Worm (Caenorhabditis elegans) whole organism, L4 larva: ENCODE measurements around the gene fmo-1.
A peak's percentile ranks its signal among the peaks of the same experiment; 100 is the strongest.
"Not testable (repeated sequence)": the region's sequence is repeated elsewhere in the genome, so short reads cannot be mapped to it uniquely, and the experiment has no call there.

Experiments used
- D1046.2 ChIP-seq: fragments of 200-800 bp; sonication (Bioruptor generic); IDR thresholded peaks from 2 replicates; pipeline ENCODE4 v1.3.6; 2022; ENCODE audit warnings: missing genetic modification characterization, missing compliant biosample characterization
- F10B5.3 ChIP-seq: sonication (generic microtip); optimal IDR thresholded peaks from 2 replicates; lab custom pipeline; 2016; ENCODE audit warnings: mild to moderate bottlenecking, missing genetic modification characterization, missing compliant biosample characterization
- Y105C5A.15 ChIP-seq: fragments of 200-800 bp; sonication (Bioruptor generic); IDR thresholded peaks from 2 replicates; pipeline ENCODE4 v1.3.6; 2022; ENCODE audit warnings: missing genetic modification characterization, missing compliant biosample characterization
- Y48G9A.11 ChIP-seq: fragments of 200-800 bp; sonication (Bioruptor generic); IDR thresholded peaks from 2 replicates; pipeline ENCODE4 v1.3.6; 2022; ENCODE audit warnings: missing genetic modification reagents, missing genetic modification characterization, missing compliant biosample characterization
- aha-1 ChIP-seq: fragments of 150-350 bp; peaks from one replicate; lab custom pipeline; 2014; ENCODE audit warnings: missing biosample characterization, missing genetic modification characterization
- ceh-20 ChIP-seq: fragments of 200-800 bp; sonication (Bioruptor generic); IDR thresholded peaks from 2 replicates; pipeline ENCODE4 v1.3.6; 2022; ENCODE audit warnings: missing genetic modification reagents, missing genetic modification characterization, missing compliant biosample characterization
- ceh-28 ChIP-seq: fragments of 150-350 bp; optimal IDR thresholded peaks from 2 replicates; lab custom pipeline; 2014; ENCODE audit warnings: missing biosample characterization, missing genetic modification reagents, missing genetic modification characterization
- ceh-32 ChIP-seq: sonication (generic microtip); optimal IDR thresholded peaks from 2 replicates; lab custom pipeline; 2016; ENCODE audit warnings: mild to moderate bottlenecking, missing genetic modification characterization, missing compliant biosample characterization; ENCODE audit not compliant: poor library complexity
- ceh-44 ChIP-seq: fragments of 200-800 bp; sonication (Bioruptor generic); IDR thresholded peaks from 2 replicates; pipeline ENCODE4 v1.3.6; 2022; ENCODE audit warnings: missing genetic modification reagents, missing genetic modification characterization, missing compliant biosample characterization
- daf-16 ChIP-seq, 3 experiments: sonication (generic microtip); optimal IDR thresholded peaks; 2 replicates each; lab custom pipeline; 2016 to 2017; ENCODE audit warnings: missing genetic modification characterization in 3 of 3, missing genetic modification reagents in 3 of 3, mild to moderate bottlenecking in 2 of 3, missing compliant biosample characterization in 2 of 3, missing biosample characterization in 1 of 3, moderate library complexity in 1 of 3
- dve-1 ChIP-seq: sonication (generic microtip); optimal IDR thresholded peaks from 2 replicates; lab custom pipeline; 2017; ENCODE audit warnings: antibody characterized with exemption, mild to moderate bottlenecking, missing genetic modification characterization, missing compliant biosample characterization; ENCODE audit not compliant: insufficient read depth
- egl-27 ChIP-seq: sonication (generic microtip); optimal IDR thresholded peaks from 3 replicates; lab custom pipeline; 2017; ENCODE audit warnings: missing biosample characterization, missing genetic modification reagents, missing genetic modification characterization
- fos-1 ChIP-seq: fragments of 150-350 bp; optimal IDR thresholded peaks from 2 replicates; lab custom pipeline; 2014; ENCODE audit warnings: missing biosample characterization, missing genetic modification characterization
- hif-1 ChIP-seq, 2 experiments: sonication (generic microtip); optimal IDR thresholded peaks; 2 replicates each; lab custom pipeline; 2016 to 2017; ENCODE audit warnings: missing compliant biosample characterization in 2 of 2, missing genetic modification characterization in 2 of 2, missing genetic modification reagents in 2 of 2, missing genotype in 2 of 2, mild to moderate bottlenecking in 1 of 2
- hlh-30 ChIP-seq: sonication (generic microtip); optimal IDR thresholded peaks from 2 replicates; lab custom pipeline; 2017; ENCODE audit warnings: antibody characterized with exemption, mild to moderate bottlenecking, missing genetic modification characterization, missing compliant biosample characterization; ENCODE audit not compliant: insufficient read depth
- lim-7 ChIP-seq: fragments of 200-800 bp; sonication (Bioruptor generic); IDR thresholded peaks from 2 replicates; pipeline ENCODE4 v1.3.6; 2022; ENCODE audit warnings: missing genetic modification characterization, missing compliant biosample characterization
- mxl-3 ChIP-seq: fragments of 200-800 bp; sonication (Bioruptor generic); optimal IDR thresholded peaks from 2 replicates; lab custom pipeline; 2018; ENCODE audit warnings: mild to moderate bottlenecking, missing genetic modification characterization, missing compliant biosample characterization
- nhr-10 ChIP-seq: fragments of 150-350 bp; optimal IDR thresholded peaks from 2 replicates; lab custom pipeline; 2014; ENCODE audit warnings: missing biosample characterization, missing genetic modification characterization
- nhr-11 ChIP-seq: fragments of 150-350 bp; optimal IDR thresholded peaks from 2 replicates; lab custom pipeline; 2014; ENCODE audit warnings: missing biosample characterization, missing genetic modification characterization
- nhr-25 ChIP-seq: sonication (generic microtip); optimal IDR thresholded peaks from 2 replicates; lab custom pipeline; 2017; ENCODE audit warnings: missing genetic modification characterization, mild to moderate bottlenecking, missing compliant biosample characterization, antibody characterized with exemption, moderate library complexity, borderline replicate concordance; ENCODE audit not compliant: insufficient read depth
- nhr-48 ChIP-seq: sonication (generic microtip); optimal IDR thresholded peaks from 2 replicates; lab custom pipeline; 2016; ENCODE audit warnings: mild to moderate bottlenecking, missing genetic modification characterization, missing compliant biosample characterization
- nhr-6 ChIP-seq: fragments of 150-350 bp; optimal IDR thresholded peaks from 2 replicates; lab custom pipeline; 2014; ENCODE audit warnings: missing biosample characterization, missing genetic modification characterization
- nhr-77 ChIP-seq: fragments of 150-350 bp; optimal IDR thresholded peaks from 2 replicates; lab custom pipeline; 2014; ENCODE audit warnings: missing biosample characterization, missing genetic modification characterization
- php-3 ChIP-seq: fragments of 200-800 bp; sonication (Bioruptor generic); IDR thresholded peaks from 2 replicates; pipeline ENCODE4 v1.3.6; 2022; ENCODE audit warnings: missing genetic modification reagents, missing genetic modification characterization, missing compliant biosample characterization
- sdz-12 ChIP-seq: fragments of 200-800 bp; sonication (Bioruptor generic); optimal IDR thresholded peaks from 2 replicates; lab custom pipeline; 2018; ENCODE audit warnings: mild to moderate bottlenecking, missing genetic modification characterization, missing compliant biosample characterization
- snpc-1.2 ChIP-seq: fragments of 200-800 bp; sonication (Bioruptor generic); IDR thresholded peaks from 2 replicates; pipeline ENCODE4 v1.3.6; 2022; ENCODE audit warnings: missing genetic modification reagents, missing genetic modification characterization, missing compliant biosample characterization
- spr-1 ChIP-seq: sonication (generic microtip); optimal IDR thresholded peaks from 2 replicates; lab custom pipeline; 2016; ENCODE audit warnings: mild to moderate bottlenecking, missing genetic modification characterization, missing compliant biosample characterization
- spr-3 ChIP-seq: fragments of 200-800 bp; sonication (Bioruptor generic); optimal IDR thresholded peaks from 2 replicates; lab custom pipeline; 2018; ENCODE audit warnings: mild to moderate bottlenecking, missing genetic modification characterization, missing compliant biosample characterization
- unc-62 ChIP-seq, 3 experiments: fragments of 150-350 bp in 1 of 3; sonication (generic microtip); optimal IDR thresholded peaks in 2 of 3; peaks in 1 of 3; 1 replicate in 1 of 3; 2 replicates in 2 of 3; lab custom pipeline; 2014 to 2017; ENCODE audit warnings: missing biosample characterization in 3 of 3, missing genetic modification characterization in 3 of 3, missing genetic modification reagents in 3 of 3, missing genotype in 1 of 3
- vab-7 ChIP-seq: fragments of 200-800 bp; sonication (Bioruptor generic); IDR thresholded peaks from 2 replicates; pipeline ENCODE4 v1.3.6; 2022; ENCODE audit warnings: missing genetic modification reagents, missing genetic modification characterization, missing compliant biosample characterization
- zfp-2 ChIP-seq: sonication (generic microtip); optimal IDR thresholded peaks from 2 replicates; lab custom pipeline; 2016; ENCODE audit warnings: mild to moderate bottlenecking, missing genetic modification characterization, missing compliant biosample characterization
- zip-11 ChIP-seq: fragments of 200-800 bp; sonication (Bioruptor generic); IDR thresholded peaks from 2 replicates; pipeline ENCODE4 v1.3.6; 2022; ENCODE audit warnings: missing genetic modification characterization, missing compliant biosample characterization
- zip-2 ChIP-seq: fragments of 150-350 bp; optimal IDR thresholded peaks from 2 replicates; lab custom pipeline; 2014; ENCODE audit warnings: missing biosample characterization, missing genetic modification characterization
- ztf-11 ChIP-seq: fragments of 150-350 bp; optimal IDR thresholded peaks from 2 replicates; lab custom pipeline; 2014; ENCODE audit warnings: missing biosample characterization, missing genetic modification characterization

Gene fmo-1

ce11 chrIV:10685758-10686157 is 24.1 kb downstream of the fmo-1 start, which contains the start of the genes K08C7.6 and R102.1:
Gene K08C7.6 (minus strand): TSS chrIV:10685858.
Gene R102.1 (plus strand): TSS chrIV:10686048.
- TF ChIP-seq Y48G9A.11 (no peak), zip-2 (tag; lab: Kevin White, UChicago) (no peak), nhr-10 (tag; lab: Kevin White, UChicago) (no peak), spr-3 (no peak), zip-11 (GFP tag; lab: Robert Waterston, UW) (no peak), ceh-20 (GFP tag; lab: Robert Waterston, UW) (no peak)
- TF ChIP-seq, all 104 proteins: peak for 0

ce11 chrIV:10687307-10687706 is 25.6 kb downstream of the fmo-1 start, which contains the start of gene R102.2:
Gene R102.2 (plus strand): TSS chrIV:10687607.
- not testable (repeated sequence) for TF ChIP-seq zfp-2, nhr-25, nhr-48 (tag; lab: Kevin White, UChicago)

ce11 chrIV:10688972-10689567 is 27.4 kb downstream of the fmo-1 start, which contains the start of gene R102.3:
Gene R102.3 (plus strand): TSS chrIV:10689517.
- TF ChIP-seq nhr-11 (tag; lab: Kevin White, UChicago) (peak; percentile 52), Y48G9A.11 (no peak), fos-1 (tag; lab: Kevin White, UChicago) (no peak), unc-62 (GFP tag; optimal IDR thresholded peaks at IDR 0.05 in 1 of 2; lab: Kevin White, UChicago) (no peak), unc-62 (tag; optimal IDR thresholded peaks at IDR 0.05; lab: Kevin White, UChicago) (no peak), aha-1 (tag; lab: Kevin White, UChicago) (peak; percentile 21)

ce11 chrIV:10690139-10690538 is 28.5 kb downstream of the fmo-1 start, which contains the start of gene R102.8:
Gene R102.8 (minus strand): TSS chrIV:10690239.
- peak in 1 of 2 experiments; percentile 70 for TF ChIP-seq unc-62 (GFP tag; optimal IDR thresholded peaks at IDR 0.05 in 1 of 2; lab: Kevin White, UChicago)
- TF ChIP-seq unc-62 (tag; optimal IDR thresholded peaks at IDR 0.05; lab: Kevin White, UChicago) = no peak
- TF ChIP-seq hlh-30 (tag; lab: Kevin White, UChicago) = no peak

- TF ChIP-seq unc-62 (GFP tag; optimal IDR thresholded peaks at IDR 0.05 in 1 of 2; lab: Kevin White, UChicago) = peak in 1 of 2 experiments; percentile 83
- no peak for TF ChIP-seq unc-62 (tag; optimal IDR thresholded peaks at IDR 0.05; lab: Kevin White, UChicago)
- TF ChIP-seq nhr-6 (tag; lab: Kevin White, UChicago) = no peak
These were observed 33.5 kb downstream of the fmo-1 start, which contains the start of gene R102.4 for ce11 chrIV:10695203-10695602. Gene R102.4 (minus strand): TSS chrIV:10695303.

ce11 chrIV:10697022-10697979 is 35.6 kb downstream of the fmo-1 start, which contains the start of gene allo-1:
Gene allo-1 (minus strand): TSS chrIV:10697072.
- peak in 1 of 2 experiments; percentile 56 for TF ChIP-seq hif-1 (tag; optimal IDR thresholded peaks at IDR 0.05; lab: Kevin White, UChicago)
- no peak for TF ChIP-seq ceh-28 (tag; lab: Kevin White, UChicago)
- TF ChIP-seq Y105C5A.15 (GFP tag; lab: Robert Waterston, UW) = no peak
- TF ChIP-seq vab-7 (GFP tag; lab: Robert Waterston, UW) = no peak
- TF ChIP-seq dve-1 = peak; percentile 76
- TF ChIP-seq egl-27 (tag; lab: Kevin White, UChicago) = no peak
- peak; percentile 65 for TF ChIP-seq nhr-11 (tag; lab: Kevin White, UChicago)
- no peak for TF ChIP-seq spr-1 (tag; lab: Kevin White, UChicago)
- TF ChIP-seq snpc-1.2 (GFP tag; lab: Robert Waterston, UW) = peak; percentile 64
- TF ChIP-seq nhr-6 (tag; lab: Kevin White, UChicago) = peak; percentile 63
- no peak for TF ChIP-seq F10B5.3
- no peak for TF ChIP-seq php-3 (GFP tag; lab: Robert Waterston, UW)
- TF ChIP-seq ceh-44 = no peak
- TF ChIP-seq zip-2 (tag; lab: Kevin White, UChicago) = no peak
- no peak for TF ChIP-seq daf-16 (GFP tag; optimal IDR thresholded peaks at IDR 0.05; lab: Kevin White, UChicago)
- TF ChIP-seq daf-16 (tag; optimal IDR thresholded peaks at IDR 0.05; lab: Kevin White, UChicago) = peak; percentile 18
- peak; percentile 65 for TF ChIP-seq mxl-3 (GFP tag; lab: Kevin White, UChicago)
- no peak for TF ChIP-seq D1046.2 (GFP tag; lab: Robert Waterston, UW)
- TF ChIP-seq aha-1 (tag; lab: Kevin White, UChicago) = peak; percentile 92
- no peak for TF ChIP-seq ceh-32 (tag; lab: Kevin White, UChicago)
- no peak for TF ChIP-seq sdz-12 (GFP tag; lab: Kevin White, UChicago)
- TF ChIP-seq lim-7 (GFP tag; lab: Robert Waterston, UW) = no peak
- TF ChIP-seq ztf-11 = no peak
- peak; percentile 69 for TF ChIP-seq nhr-77
